Worm (Caenorhabditis elegans): ENCODE measurements around the gene Y82E9BL.5.

DNA sequence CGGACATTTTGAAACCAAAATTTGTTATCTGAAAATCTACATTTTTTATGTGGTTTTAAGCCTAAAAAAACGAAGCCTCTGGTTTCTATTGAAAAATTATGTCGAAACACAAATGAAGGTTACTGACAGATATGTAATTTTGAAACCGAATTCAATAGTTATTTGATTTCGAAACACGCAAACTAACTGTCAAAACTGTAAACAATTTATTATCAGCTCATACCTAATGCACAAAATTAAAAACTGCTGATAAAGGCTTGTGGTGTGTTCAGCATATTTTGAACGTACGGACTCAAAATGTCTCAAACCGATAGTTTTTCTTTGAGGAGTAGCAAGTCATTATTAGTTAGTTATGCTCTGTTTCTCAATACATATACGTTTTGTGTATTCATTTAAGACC is 5.0 kb downstream of the Y82E9BL.5 start, which contains the start of gene fbxa-26:
- TF ChIP-seq F13H6.1 (tag; optimal IDR thresholded peaks at IDR 0.05) (no peak), ceh-34 (tag; optimal IDR thresholded peaks at IDR 0.05) (no peak), ceh-19 (GFP tag; optimal IDR thresholded peaks at IDR 0.05) (no peak), pha-4 (tag; optimal IDR thresholded peaks at IDR 0.05) (no peak), pag-3 (tag; optimal IDR thresholded peaks at IDR 0.05; ENCODE audit: borderline replicate concordance) (no peak), lin-11 (tag; optimal IDR thresholded peaks at IDR 0.05) (no peak), Y22D7AL.16 (tag; optimal IDR thresholded peaks at IDR 0.05) (no peak), pax-1 (tag; optimal IDR thresholded peaks at IDR 0.05) (no peak), C08G9.2 (tag; optimal IDR thresholded peaks at IDR 0.05) (no peak), hlh-30 (tag; optimal IDR thresholded peaks at IDR 0.05; ENCODE audit: insufficient read depth) (no peak), nfya-1 (tag; optimal IDR thresholded peaks at IDR 0.05) (no peak), odd-2 (tag; optimal IDR thresholded peaks at IDR 0.05) (no peak), dve-1 (tag; optimal IDR thresholded peaks at IDR 0.05) (no peak), pqm-1 (tag; optimal IDR thresholded peaks at IDR 0.05) (no peak)

Measured in whole organism, late embryonic.